Fruit fly (Drosophila melanogaster) whole organism, adult: ENCODE measurements around the gene sac.

Experiments used
- CG11617 ChIP-seq: fragments of 200-800 bp; sonication (Bioruptor generic); optimal IDR thresholded peaks from 2 replicates; lab custom pipeline; 2017; ENCODE audit warnings: mild to moderate bottlenecking, missing biosample characterization, missing genetic modification reagents, missing genetic modification characterization
- CG12768 ChIP-seq: fragments of 200-800 bp; sonication (Bioruptor generic); optimal IDR thresholded peaks from 2 replicates; lab custom pipeline; 2017; ENCODE audit warnings: missing biosample characterization, missing genetic modification characterization, mild to moderate bottlenecking, moderate library complexity, missing genetic modification reagents
- CG14711 ChIP-seq: fragments of 200-800 bp; sonication (Bioruptor generic); optimal IDR thresholded peaks from 2 replicates; lab custom pipeline; 2018; ENCODE audit warnings: missing biosample characterization, mild to moderate bottlenecking, missing genetic modification characterization, moderate library complexity
- CG33017 ChIP-seq: fragments of 200-800 bp; sonication (Bioruptor generic); optimal IDR thresholded peaks from 2 replicates; lab custom pipeline; 2018; ENCODE audit warnings: missing biosample characterization, mild to moderate bottlenecking, missing genetic modification characterization, moderate library complexity
- CG7045 ChIP-seq: fragments of 200-800 bp; sonication (Bioruptor generic); optimal IDR thresholded peaks from 2 replicates; lab custom pipeline; 2017; ENCODE audit warnings: missing biosample characterization, mild to moderate bottlenecking, missing genetic modification characterization
- Clk ChIP-seq: fragments of 200-800 bp; sonication (Bioruptor generic); optimal IDR thresholded peaks from 2 replicates; lab custom pipeline; 2017; ENCODE audit warnings: missing biosample characterization, missing genetic modification characterization
- Crg-1 ChIP-seq: fragments of 200-800 bp; sonication (Bioruptor generic); optimal IDR thresholded peaks from 2 replicates; lab custom pipeline; 2016; ENCODE audit warnings: missing biosample characterization, missing genetic modification characterization
- Mnt ChIP-seq: fragments of 200-800 bp; sonication (Bioruptor generic); optimal IDR thresholded peaks from 2 replicates; lab custom pipeline; 2016; ENCODE audit warnings: missing biosample characterization, mild to moderate bottlenecking, missing genetic modification characterization
- cnc ChIP-seq, 2 experiments: fragments of >200 bp; optimal IDR thresholded peaks; 2 replicates each; lab custom pipeline; 2017
- kay ChIP-seq: fragments of 200-800 bp; sonication (Bioruptor generic); peaks from one replicate; lab custom pipeline; 2016; ENCODE audit warnings: missing biosample characterization, missing genetic modification characterization, borderline replicate concordance
- ovo ChIP-seq: fragments of 200-800 bp; sonication (Bioruptor generic); optimal IDR thresholded peaks from 2 replicates; lab custom pipeline; 2016; ENCODE audit warnings: missing biosample characterization, missing genetic modification characterization
- tj ChIP-seq: fragments of 200-800 bp; sonication (Bioruptor generic); optimal IDR thresholded peaks from 3 replicates; lab custom pipeline; 2017; ENCODE audit warnings: missing biosample characterization, mild to moderate bottlenecking, missing genetic modification characterization, moderate library complexity

DNA sequence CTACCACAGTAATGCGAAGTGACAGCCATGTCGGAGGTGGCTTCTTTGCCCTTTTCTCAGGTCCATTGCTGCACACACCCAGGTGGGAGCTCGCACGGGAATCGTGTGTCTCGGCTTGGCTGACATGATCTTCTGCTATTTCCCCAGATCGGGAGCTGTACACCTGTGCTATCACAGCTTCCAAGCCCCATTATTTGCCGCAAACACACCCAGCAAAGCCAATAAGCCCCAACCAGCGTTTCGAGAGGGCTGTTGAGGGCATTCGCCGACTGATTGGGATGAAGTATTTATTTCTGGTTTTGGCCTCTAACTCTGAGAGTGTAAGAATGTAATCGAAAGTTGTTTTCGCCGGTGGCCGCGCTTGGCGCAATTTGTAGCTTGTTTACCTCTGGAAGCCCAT, 23.0 kb upstream of the sac start:
- TF ChIP-seq tj (GFP tag; lab: Kevin White, UChicago) (no peak), Clk (no peak), Crg-1 (GFP tag; lab: Kevin White, UChicago) (no peak), CG14711 (tag; lab: Kevin White, UChicago) (no peak), kay (GFP tag; lab: Kevin White, UChicago) (no peak), CG33017 (tag; lab: Kevin White, UChicago) (no peak), CG12768 (GFP tag; lab: Kevin White, UChicago) (no peak), Mnt (GFP tag; lab: Kevin White, UChicago) (no peak), cnc (optimal IDR thresholded peaks at IDR 0.05; lab: Kevin White, UChicago) (no peak), CG11617 (no peak), CG7045 (no peak), ovo (GFP tag; lab: Kevin White, UChicago) (no peak)
